Fruit fly (Drosophila melanogaster): ENCODE measurements around the gene CG9782.

DNA sequence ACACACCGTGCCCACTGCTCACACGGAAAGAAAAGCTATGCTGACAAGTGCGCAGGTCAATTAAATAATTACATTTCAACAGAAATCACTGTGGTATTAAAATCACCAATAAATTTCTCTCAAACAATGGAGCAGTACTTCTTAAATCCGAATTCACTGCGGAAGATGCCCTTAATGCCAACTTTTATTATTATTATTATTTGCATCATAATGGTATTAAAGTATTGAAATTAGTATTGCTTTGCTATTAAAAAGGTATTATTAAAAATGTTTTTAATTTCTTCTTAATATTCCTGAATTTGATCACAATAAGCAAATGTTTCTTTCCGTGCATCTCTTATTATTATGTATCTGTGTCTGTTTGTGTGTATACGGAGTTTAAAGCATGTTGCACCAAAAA, 41.4 kb downstream of the CG9782 start:
- TF ChIP-seq lz (GFP tag; optimal IDR thresholded peaks at IDR 0.05) (no peak), ss (GFP tag; optimal IDR thresholded peaks at IDR 0.05) (peak in 1 of 2 experiments; percentile 23), CG8632 (GFP tag; optimal IDR thresholded peaks at IDR 0.05) (peak; percentile 25), fkh (GFP tag; optimal IDR thresholded peaks at IDR 0.05) (no peak), Gug (GFP tag; IDR thresholded peaks at IDR 0.05) (peak; percentile 11; the same call in 1 of the 2 replicates), Ets96B (tag; optimal IDR thresholded peaks at IDR 0.05) (no peak), CG11902 (GFP tag; optimal IDR thresholded peaks at IDR 0.05) (no peak), Eip78C (GFP tag) (peak; percentile 51), CG10669 (GFP tag; optimal IDR thresholded peaks at IDR 0.05) (peak; percentile 33), Sox102F (GFP tag; optimal IDR thresholded peaks at IDR 0.05) (no peak), CG11294 (GFP tag; IDR thresholded peaks at IDR 0.05) (no peak), salr (GFP tag; optimal IDR thresholded peaks at IDR 0.05) (no peak), Hr4 (GFP tag; optimal IDR thresholded peaks at IDR 0.05) (peak; percentile 43), CG6792 (GFP tag; optimal IDR thresholded peaks at IDR 0.05) (peak; percentile 6)

All from whole organism, prepupa.